Worm (Caenorhabditis elegans) whole organism, late embryonic: ENCODE data around the gene T19H12.6.
A peak's percentile ranks its signal among the peaks of the same experiment; 100 is the strongest.

Experiments used
- C38D4.7 ChIP-seq: fragments of 200-800 bp; sonication (Bioruptor generic); optimal IDR thresholded peaks from 2 replicates; lab custom pipeline; 2018; ENCODE audit warnings: mild to moderate bottlenecking, missing genetic modification characterization, moderate library complexity, missing compliant biosample characterization
- F13H6.1 ChIP-seq: sonication (generic microtip); optimal IDR thresholded peaks from 2 replicates; lab custom pipeline; 2016; ENCODE audit warnings: missing genetic modification characterization, missing compliant biosample characterization
- K09A11.1 ChIP-seq: sonication (generic microtip); optimal IDR thresholded peaks from 2 replicates; lab custom pipeline; 2017; ENCODE audit warnings: antibody characterized with exemption, mild to moderate bottlenecking, missing genetic modification characterization, missing compliant biosample characterization; ENCODE audit not compliant: insufficient read depth
- ceh-14 ChIP-seq: sonication (generic microtip); optimal IDR thresholded peaks from 2 replicates; lab custom pipeline; 2016; ENCODE audit warnings: missing genotype, missing genetic modification characterization, missing compliant biosample characterization
- ceh-19 ChIP-seq: fragments of 200-800 bp; sonication (Bioruptor generic); optimal IDR thresholded peaks from 2 replicates; lab custom pipeline; 2018; ENCODE audit warnings: mild to moderate bottlenecking, missing genetic modification characterization, missing compliant biosample characterization
- ceh-24 ChIP-seq: sonication (generic microtip); optimal IDR thresholded peaks from 2 replicates; lab custom pipeline; 2016; ENCODE audit warnings: mild to moderate bottlenecking, missing genetic modification characterization, missing compliant biosample characterization
- ceh-31 ChIP-seq: sonication (generic microtip); optimal IDR thresholded peaks from 2 replicates; lab custom pipeline; 2016; ENCODE audit warnings: missing genetic modification characterization, missing compliant biosample characterization
- ceh-45 ChIP-seq: fragments of 200-800 bp; sonication (Bioruptor generic); IDR thresholded peaks from 2 replicates; pipeline ENCODE4 v1.3.6; 2022; ENCODE audit warnings: missing genetic modification reagents, missing genetic modification characterization, missing compliant biosample characterization
- ceh-48 ChIP-seq: sonication (generic microtip); optimal IDR thresholded peaks from 2 replicates; lab custom pipeline; 2016; ENCODE audit warnings: missing genetic modification characterization, inconsistent platforms, missing compliant biosample characterization
- dmd-4 ChIP-seq: sonication (generic microtip); optimal IDR thresholded peaks from 2 replicates; lab custom pipeline; 2016; ENCODE audit warnings: borderline replicate concordance, missing genetic modification characterization, missing compliant biosample characterization
- dve-1 ChIP-seq: sonication (generic microtip); optimal IDR thresholded peaks from 2 replicates; lab custom pipeline; 2017; ENCODE audit warnings: antibody characterized with exemption, mild to moderate bottlenecking, missing genetic modification characterization, missing compliant biosample characterization
- elt-2 ChIP-seq: sonication (generic microtip); optimal IDR thresholded peaks from 2 replicates; lab custom pipeline; 2016; ENCODE audit warnings: missing genetic modification reagents, missing genetic modification characterization, missing compliant biosample characterization
- eyg-1 ChIP-seq: sonication (generic microtip); optimal IDR thresholded peaks from 2 replicates; lab custom pipeline; 2016; ENCODE audit warnings: missing genotype, missing genetic modification characterization, missing compliant biosample characterization
- fax-1 ChIP-seq: sonication (generic microtip); optimal IDR thresholded peaks from 2 replicates; lab custom pipeline; 2016; ENCODE audit warnings: missing genotype, missing genetic modification characterization, missing compliant biosample characterization
- fkh-10 ChIP-seq: fragments of 150-350 bp; optimal IDR thresholded peaks from 2 replicates; lab custom pipeline; 2014; ENCODE audit warnings: missing biosample characterization, missing genetic modification reagents, missing genetic modification characterization
- fkh-6 ChIP-seq: sonication (generic microtip); optimal IDR thresholded peaks from 2 replicates; lab custom pipeline; 2016; ENCODE audit warnings: missing genetic modification characterization, missing compliant biosample characterization
- gmeb-2 ChIP-seq: sonication (generic microtip); optimal IDR thresholded peaks from 2 replicates; lab custom pipeline; 2016; ENCODE audit warnings: missing genetic modification characterization, inconsistent platforms, missing compliant biosample characterization
- hlh-13 ChIP-seq: fragments of 200-800 bp; sonication (Bioruptor generic); optimal IDR thresholded peaks from 2 replicates; lab custom pipeline; 2018; ENCODE audit warnings: mild to moderate bottlenecking, missing genetic modification characterization, missing compliant biosample characterization
- hlh-8 ChIP-seq: sonication (generic microtip); optimal IDR thresholded peaks from 2 replicates; lab custom pipeline; 2016; ENCODE audit warnings: missing genotype, missing genetic modification characterization, missing compliant biosample characterization
- lim-6 ChIP-seq: sonication (generic microtip); optimal IDR thresholded peaks from 2 replicates; lab custom pipeline; 2016; ENCODE audit warnings: missing genetic modification characterization, missing compliant biosample characterization
- nfya-1 ChIP-seq: sonication (generic microtip); optimal IDR thresholded peaks from 2 replicates; lab custom pipeline; 2017; ENCODE audit warnings: missing genetic modification characterization, mild to moderate bottlenecking, missing compliant biosample characterization, antibody characterized with exemption, moderate library complexity
- npax-4 ChIP-seq: sonication (generic microtip); optimal IDR thresholded peaks from 2 replicates; lab custom pipeline; 2016; ENCODE audit warnings: missing genetic modification characterization, missing compliant biosample characterization
- odd-2 ChIP-seq: sonication (generic microtip); optimal IDR thresholded peaks from 2 replicates; lab custom pipeline; 2017; ENCODE audit warnings: antibody characterized with exemption, mild to moderate bottlenecking, missing genetic modification characterization, missing compliant biosample characterization
- pag-3 ChIP-seq: sonication (generic microtip); optimal IDR thresholded peaks from 2 replicates; lab custom pipeline; 2016; ENCODE audit warnings: missing compliant biosample characterization, missing genetic modification characterization, borderline replicate concordance
- pat-9 ChIP-seq: fragments of 200-800 bp; sonication (Bioruptor generic); optimal IDR thresholded peaks from 2 replicates; lab custom pipeline; 2018; ENCODE audit warnings: mild to moderate bottlenecking, missing genetic modification characterization, moderate library complexity, missing compliant biosample characterization
- pha-4 ChIP-seq: fragments of 150-350 bp; optimal IDR thresholded peaks from 2 replicates; lab custom pipeline; 2018; ENCODE audit warnings: missing biosample characterization, missing genetic modification reagents, missing genetic modification characterization
- pqm-1 ChIP-seq: sonication (generic microtip); optimal IDR thresholded peaks from 2 replicates; lab custom pipeline; 2016; ENCODE audit warnings: missing genetic modification characterization, missing compliant biosample characterization
- pros-1 ChIP-seq: fragments of 150-350 bp; optimal IDR thresholded peaks from 2 replicates; lab custom pipeline; 2014; ENCODE audit warnings: missing biosample characterization, missing genetic modification reagents, missing genetic modification characterization
- rnt-1 ChIP-seq: sonication (generic microtip); optimal IDR thresholded peaks from 2 replicates; lab custom pipeline; 2016; ENCODE audit warnings: missing genetic modification characterization, missing compliant biosample characterization
- sox-4 ChIP-seq: sonication (generic microtip); optimal IDR thresholded peaks from 2 replicates; lab custom pipeline; 2017; ENCODE audit warnings: mild to moderate bottlenecking, missing genetic modification characterization, inconsistent platforms, missing compliant biosample characterization
- syd-9 ChIP-seq: sonication (generic microtip); optimal IDR thresholded peaks from 2 replicates; lab custom pipeline; 2016; ENCODE audit warnings: mild to moderate bottlenecking, missing genetic modification characterization, moderate library complexity, missing compliant biosample characterization
- tbx-2 ChIP-seq: sonication (generic microtip); optimal IDR thresholded peaks from 2 replicates; lab custom pipeline; 2016; ENCODE audit warnings: missing genetic modification characterization, missing compliant biosample characterization
- tbx-7 ChIP-seq: sonication (generic microtip); optimal IDR thresholded peaks from 2 replicates; lab custom pipeline; 2016; ENCODE audit warnings: missing genotype, missing genetic modification characterization, missing compliant biosample characterization
- unc-42 ChIP-seq: sonication (generic microtip); optimal IDR thresholded peaks from 2 replicates; lab custom pipeline; 2016; ENCODE audit warnings: missing genotype, missing genetic modification characterization, missing compliant biosample characterization
- unc-86 ChIP-seq: sonication (generic microtip); optimal IDR thresholded peaks from 2 replicates; lab custom pipeline; 2016; ENCODE audit warnings: missing genetic modification characterization, missing compliant biosample characterization
- zip-5 ChIP-seq: sonication (generic microtip); optimal IDR thresholded peaks from 2 replicates; lab custom pipeline; 2016; ENCODE audit warnings: missing genetic modification characterization, missing compliant biosample characterization

T19H12.6 gene

DNA sequence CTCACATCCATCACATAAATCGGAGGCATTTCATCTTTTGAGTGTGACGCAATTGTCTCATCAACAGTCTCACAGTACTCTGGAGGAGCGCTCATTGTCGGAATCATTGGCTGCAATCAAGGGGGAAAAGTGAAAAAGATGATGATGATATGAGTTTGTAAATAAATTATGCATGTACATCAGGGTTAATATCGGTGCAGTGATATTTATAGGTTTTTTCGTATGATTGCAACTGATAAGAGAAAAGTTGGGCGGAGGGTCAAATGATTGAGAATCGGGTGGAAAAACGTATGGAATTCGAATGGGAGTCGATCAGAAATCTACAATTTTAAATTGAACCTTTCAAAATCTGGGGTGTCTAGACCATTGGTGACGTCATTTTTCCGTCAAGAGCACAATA, 37.4 kb upstream of the T19H12.6 start, which contains the start of gene H23N18.6:
TSS of gene H23N18.6 (minus strand) at position 201 of the 400 bp plus-strand sequence.
- TF ChIP-seq elt-2 (tag; lab: Kevin White, UChicago) = peak; percentile 60
- TF ChIP-seq ceh-24 = no peak

DNA sequence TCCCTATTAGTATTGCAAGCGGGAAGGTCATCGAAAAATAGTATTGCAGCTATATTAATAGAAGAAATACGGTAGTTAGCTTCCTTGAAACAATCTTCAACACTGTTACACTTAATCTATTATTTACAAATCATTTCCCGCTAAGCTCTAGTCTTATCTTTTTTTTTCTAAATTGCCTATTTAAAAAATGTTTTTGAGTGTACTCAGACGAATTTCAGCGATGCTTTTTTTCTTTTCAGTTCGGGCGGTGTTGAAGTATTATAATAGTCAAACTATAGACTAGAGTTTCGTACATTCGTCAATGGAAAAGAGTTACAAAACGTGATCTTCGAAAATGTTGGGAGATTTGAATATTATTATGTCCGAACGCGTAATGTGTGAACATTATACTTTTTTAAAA, 36.4 kb upstream of the T19H12.6 start:
- TF ChIP-seq hlh-13 (no peak), C38D4.7 (GFP tag; lab: Kevin White, UChicago) (no peak), rnt-1 (tag; lab: Kevin White, UChicago) (no peak), ceh-24 (no peak), dve-1 (tag; lab: Kevin White, UChicago) (no peak), K09A11.1 (tag; lab: Kevin White, UChicago) (no peak), F13H6.1 (no peak), tbx-7 (no peak), zip-5 (tag; lab: Kevin White, UChicago) (no peak), fkh-10 (GFP tag; lab: Kevin White, UChicago) (no peak), npax-4 (no peak), pat-9 (tag; lab: Kevin White, UChicago) (no peak)

DNA sequence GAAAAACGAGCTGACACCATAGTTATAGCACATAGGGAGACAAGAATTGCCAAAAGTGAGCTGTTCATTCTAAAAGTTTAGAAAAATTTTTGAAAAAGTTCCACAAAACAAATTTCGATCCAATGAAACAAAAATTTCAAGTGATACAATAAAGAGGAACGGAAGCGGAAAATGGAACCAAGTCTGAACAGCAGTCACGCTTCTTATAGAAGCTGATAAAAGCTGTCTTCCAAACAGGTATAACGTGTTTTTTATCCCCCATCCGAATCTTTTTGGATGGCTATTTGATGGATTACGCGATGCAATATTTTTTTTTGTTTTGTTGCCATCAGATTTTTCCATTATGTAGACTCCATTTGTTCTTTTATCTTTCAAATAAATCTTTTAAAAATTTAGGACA, 34.8 kb upstream of the T19H12.6 start, which contains the start of gene H23N18.5:
TSS of gene H23N18.5 (minus strand) at position 69 of the 400 bp plus-strand sequence.
- TF ChIP-seq pag-3 (no peak), ceh-45 (GFP tag; lab: Robert Waterston, UW) (no peak), eyg-1 (tag; lab: Kevin White, UChicago) (no peak), ceh-31 (tag; lab: Kevin White, UChicago) (no peak), ceh-14 (tag; lab: Kevin White, UChicago) (no peak), gmeb-2 (tag; lab: Kevin White, UChicago) (no peak), fax-1 (tag; lab: Kevin White, UChicago) (no peak), tbx-7 (no peak), odd-2 (no peak), npax-4 (no peak), unc-42 (tag; lab: Kevin White, UChicago) (no peak), dmd-4 (tag; lab: Kevin White, UChicago) (no peak), C38D4.7 (GFP tag; lab: Kevin White, UChicago) (no peak), unc-86 (tag; lab: Kevin White, UChicago) (no peak), hlh-8 (no peak), pqm-1 (tag; lab: Kevin White, UChicago) (no peak), rnt-1 (tag; lab: Kevin White, UChicago) (no peak), sox-4 (tag; lab: Kevin White, UChicago) (no peak), ceh-48 (tag; lab: Kevin White, UChicago) (no peak)

DNA sequence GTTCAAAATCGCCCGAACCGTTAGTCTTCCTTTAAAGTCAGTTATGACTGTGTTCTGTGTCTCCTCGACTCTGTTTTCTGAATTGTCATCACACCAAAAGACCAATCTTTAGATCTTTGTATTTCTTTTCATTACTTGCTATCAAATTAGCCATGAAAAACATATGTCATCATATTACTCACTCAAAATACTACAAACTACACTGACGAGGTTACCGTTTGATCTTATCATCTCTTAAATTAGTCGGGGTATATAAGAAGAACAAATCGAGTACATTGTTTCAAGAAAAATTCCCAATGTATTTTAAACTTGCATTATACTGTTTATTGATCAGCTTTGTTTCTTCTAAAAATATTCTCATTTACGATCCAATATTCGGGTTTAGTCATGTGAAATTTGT, 31.1 kb upstream of the T19H12.6 start, which contains the start of gene ugt-13:
TSS of gene ugt-13 (plus strand) at position 294 of the 400 bp plus-strand sequence.
- TF ChIP-seq syd-9 (no peak), fkh-6 (tag; lab: Kevin White, UChicago) (no peak), hlh-13 (no peak), pqm-1 (tag; lab: Kevin White, UChicago) (no peak), C38D4.7 (GFP tag; lab: Kevin White, UChicago) (no peak), ceh-19 (GFP tag; lab: Kevin White, UChicago) (no peak), odd-2 (no peak), tbx-2 (tag; lab: Kevin White, UChicago) (no peak), nfya-1 (tag; lab: Kevin White, UChicago) (no peak), lim-6 (tag; lab: Kevin White, UChicago) (no peak), pha-4 (tag; lab: Kevin White, UChicago) (no peak), npax-4 (no peak), pros-1 (tag; lab: Kevin White, UChicago) (no peak), eyg-1 (tag; lab: Kevin White, UChicago) (no peak)
